Worm (Caenorhabditis elegans) whole organism, young adult: ENCODE results near the gene dop-6.

Experiments
- B0019.2 ChIP-seq: fragments of 200-800 bp; sonication (Bioruptor generic); conservative IDR thresholded peaks from 2 replicates; pipeline ENCODE4 v1.3.6; 2022; ENCODE audit warnings: missing genetic modification reagents, missing genetic modification characterization, missing compliant biosample characterization
- F10E7.11 ChIP-seq: sonication (generic microtip); optimal IDR thresholded peaks from 2 replicates; lab custom pipeline; 2017; ENCODE audit warnings: mild to moderate bottlenecking, missing genetic modification characterization, moderate library complexity, missing compliant biosample characterization
- F22D6.2 ChIP-seq: sonication (generic microtip); optimal IDR thresholded peaks from 2 replicates; lab custom pipeline; 2016; ENCODE audit warnings: mild to moderate bottlenecking, missing genetic modification characterization, missing compliant biosample characterization
- F33H1.4 ChIP-seq: fragments of 200-800 bp; sonication (Bioruptor generic); IDR thresholded peaks from 2 replicates; pipeline ENCODE4 v1.3.6; 2022; ENCODE audit warnings: missing genetic modification reagents, missing genetic modification characterization, missing compliant biosample characterization
- F55B11.4 ChIP-seq: sonication (generic microtip); optimal IDR thresholded peaks from 2 replicates; lab custom pipeline; 2016; ENCODE audit warnings: missing compliant biosample characterization, missing genetic modification characterization, borderline replicate concordance; ENCODE audit not compliant: insufficient read depth
- F57C9.4 ChIP-seq: sonication (generic microtip); optimal IDR thresholded peaks from 2 replicates; lab custom pipeline; 2017; ENCODE audit warnings: mild to moderate bottlenecking, missing genetic modification characterization, missing compliant biosample characterization
- K11D2.4 ChIP-seq: fragments of 200-800 bp; sonication (Bioruptor generic); IDR thresholded peaks from 2 replicates; pipeline ENCODE4 v1.3.6; 2022; ENCODE audit warnings: missing genetic modification reagents, missing genetic modification characterization, missing compliant biosample characterization
- T26A5.8 ChIP-seq: sonication (generic microtip); optimal IDR thresholded peaks from 2 replicates; lab custom pipeline; 2016; ENCODE audit warnings: missing genetic modification characterization, missing compliant biosample characterization
- attf-3 ChIP-seq: fragments of 200-800 bp; sonication (Bioruptor generic); conservative IDR thresholded peaks from 2 replicates; pipeline ENCODE4 v1.3.6; 2022; ENCODE audit warnings: missing genetic modification reagents, missing genetic modification characterization, missing compliant biosample characterization
- cebp-1 ChIP-seq, 2 experiments: fragments of 200-800 bp in 1 of 2; sonication (Bioruptor generic) in 1 of 2; sonication (generic microtip) in 1 of 2; IDR thresholded peaks in 1 of 2; optimal IDR thresholded peaks in 1 of 2; 2 replicates each; pipeline versions ENCODE4 v1.3.6 to Lab custom; 2017 to 2022; ENCODE audit warnings: missing compliant biosample characterization in 2 of 2, missing genetic modification characterization in 2 of 2, mild to moderate bottlenecking in 1 of 2, missing genetic modification reagents in 1 of 2, moderate library complexity in 1 of 2
- cebp-2 ChIP-seq: fragments of 200-800 bp; sonication (Bioruptor generic); IDR thresholded peaks from 2 replicates; pipeline ENCODE4 v1.3.6; 2022; ENCODE audit warnings: missing genetic modification characterization, missing compliant biosample characterization
- dpl-1 ChIP-seq: fragments of 150-350 bp; optimal IDR thresholded peaks from 2 replicates; lab custom pipeline; 2014; ENCODE audit warnings: missing biosample characterization, missing genetic modification reagents, missing genetic modification characterization
- egl-44 ChIP-seq: fragments of 200-800 bp; sonication (Bioruptor generic); IDR thresholded peaks from 2 replicates; pipeline ENCODE4 v1.3.6; 2022; ENCODE audit warnings: missing genetic modification reagents, missing genetic modification characterization, missing compliant biosample characterization
- egrh-3 ChIP-seq: fragments of 200-800 bp; sonication (Bioruptor generic); IDR thresholded peaks from 2 replicates; pipeline ENCODE4 v1.3.6; 2022; ENCODE audit warnings: missing genetic modification reagents, missing genetic modification characterization, missing compliant biosample characterization
- fkh-3 ChIP-seq: sonication (generic microtip); optimal IDR thresholded peaks from 2 replicates; lab custom pipeline; 2016; ENCODE audit warnings: mild to moderate bottlenecking, missing genetic modification characterization, missing compliant biosample characterization
- gei-17 ChIP-seq: fragments of 200-800 bp; sonication (Bioruptor generic); optimal IDR thresholded peaks from 2 replicates; lab custom pipeline; 2018; ENCODE audit warnings: mild to moderate bottlenecking, missing genetic modification characterization, missing compliant biosample characterization
- him-1 ChIP-seq: sonication (generic microtip); optimal IDR thresholded peaks from 2 replicates; lab custom pipeline; 2016; ENCODE audit warnings: missing genotype, missing genetic modification reagents, missing genetic modification characterization, missing compliant biosample characterization
- hmg-1.2 ChIP-seq: fragments of 200-800 bp; sonication (Bioruptor generic); IDR thresholded peaks from 2 replicates; pipeline ENCODE4 v1.3.6; 2022; ENCODE audit warnings: missing genetic modification reagents, missing genetic modification characterization, missing compliant biosample characterization
- let-607 ChIP-seq, 2 experiments: fragments of 200-800 bp in 1 of 2; sonication (Bioruptor generic) in 1 of 2; sonication (generic microtip) in 1 of 2; optimal IDR thresholded peaks; 2 replicates each; lab custom pipeline; 2016 to 2018; ENCODE audit warnings: mild to moderate bottlenecking in 2 of 2, missing compliant biosample characterization in 2 of 2, missing genetic modification characterization in 2 of 2, moderate library complexity in 2 of 2, missing genotype in 1 of 2
- lin-40 ChIP-seq: sonication (generic microtip); optimal IDR thresholded peaks from 2 replicates; lab custom pipeline; 2016; ENCODE audit warnings: missing genetic modification characterization, mild to moderate bottlenecking, missing compliant biosample characterization, missing genotype, missing genetic modification reagents
- lsl-1 ChIP-seq: fragments of 200-800 bp; sonication (Bioruptor generic); optimal IDR thresholded peaks from 2 replicates; lab custom pipeline; 2018; ENCODE audit warnings: mild to moderate bottlenecking, missing genetic modification characterization, moderate library complexity, missing compliant biosample characterization
- lsy-27 ChIP-seq: sonication (generic microtip); optimal IDR thresholded peaks from 2 replicates; lab custom pipeline; 2017; ENCODE audit warnings: missing genetic modification characterization, mild to moderate bottlenecking, missing compliant biosample characterization, antibody characterized with exemption, missing genotype, borderline replicate concordance; ENCODE audit not compliant: insufficient read depth
- mcd-1 ChIP-seq: fragments of 200-800 bp; sonication (Bioruptor generic); IDR thresholded peaks from 2 replicates; pipeline ENCODE4 v1.3.6; 2022; ENCODE audit warnings: missing genetic modification reagents, missing genetic modification characterization, missing compliant biosample characterization
- mel-28 ChIP-seq: sonication (generic microtip); optimal IDR thresholded peaks from 2 replicates; lab custom pipeline; 2016; ENCODE audit warnings: borderline replicate concordance, mild to moderate bottlenecking, missing genetic modification characterization, missing compliant biosample characterization
- mes-4 ChIP-seq: sonication (generic microtip); optimal IDR thresholded peaks from 2 replicates; lab custom pipeline; 2016; ENCODE audit warnings: missing genotype, missing genetic modification characterization, missing compliant biosample characterization
- nhr-27 ChIP-seq: fragments of 200-800 bp; sonication (Bioruptor generic); optimal IDR thresholded peaks from 2 replicates; lab custom pipeline; 2018; ENCODE audit warnings: mild to moderate bottlenecking, missing genetic modification characterization, moderate library complexity, missing compliant biosample characterization
- nhr-80 ChIP-seq: sonication (generic microtip); optimal IDR thresholded peaks from 2 replicates; lab custom pipeline; 2016; ENCODE audit warnings: missing genetic modification characterization, missing compliant biosample characterization
- sdz-38 ChIP-seq: sonication (generic microtip); optimal IDR thresholded peaks from 2 replicates; lab custom pipeline; 2016; ENCODE audit warnings: missing genotype, missing genetic modification characterization, missing compliant biosample characterization
- snpc-1.1 ChIP-seq: sonication (generic microtip); optimal IDR thresholded peaks from 2 replicates; lab custom pipeline; 2017; ENCODE audit warnings: missing genetic modification characterization, mild to moderate bottlenecking, missing compliant biosample characterization, antibody characterized with exemption, moderate library complexity, missing genotype, missing genetic modification reagents; ENCODE audit not compliant: insufficient read depth
- tbx-9 ChIP-seq: sonication (generic microtip); optimal IDR thresholded peaks from 2 replicates; lab custom pipeline; 2016; ENCODE audit warnings: borderline replicate concordance, missing genetic modification characterization, inconsistent platforms, missing compliant biosample characterization
- tlf-1 ChIP-seq: fragments of 200-800 bp; sonication (Bioruptor generic); optimal IDR thresholded peaks from 2 replicates; lab custom pipeline; 2018; ENCODE audit warnings: mild to moderate bottlenecking, missing genetic modification characterization, missing compliant biosample characterization
- ztf-18 ChIP-seq: sonication (generic microtip); optimal IDR thresholded peaks from 2 replicates; lab custom pipeline; 2016; ENCODE audit warnings: missing genotype, mild to moderate bottlenecking, missing genetic modification characterization, missing compliant biosample characterization
- ztf-22 ChIP-seq: fragments of 200-800 bp; sonication (Bioruptor generic); optimal IDR thresholded peaks from 2 replicates; lab custom pipeline; 2018; ENCODE audit warnings: mild to moderate bottlenecking, missing genetic modification characterization, moderate library complexity, missing compliant biosample characterization
- ztf-25 ChIP-seq: fragments of 200-800 bp; sonication (Bioruptor generic); IDR thresholded peaks from 2 replicates; pipeline ENCODE4 v1.3.6; 2022; ENCODE audit warnings: missing genetic modification reagents, missing genetic modification characterization, missing compliant biosample characterization
- ztf-28 ChIP-seq: fragments of 200-800 bp; sonication (Bioruptor generic); IDR thresholded peaks from 2 replicates; pipeline ENCODE4 v1.3.6; 2022; ENCODE audit warnings: missing genetic modification reagents, missing genetic modification characterization, missing compliant biosample characterization

The dop-6 gene

DNA sequence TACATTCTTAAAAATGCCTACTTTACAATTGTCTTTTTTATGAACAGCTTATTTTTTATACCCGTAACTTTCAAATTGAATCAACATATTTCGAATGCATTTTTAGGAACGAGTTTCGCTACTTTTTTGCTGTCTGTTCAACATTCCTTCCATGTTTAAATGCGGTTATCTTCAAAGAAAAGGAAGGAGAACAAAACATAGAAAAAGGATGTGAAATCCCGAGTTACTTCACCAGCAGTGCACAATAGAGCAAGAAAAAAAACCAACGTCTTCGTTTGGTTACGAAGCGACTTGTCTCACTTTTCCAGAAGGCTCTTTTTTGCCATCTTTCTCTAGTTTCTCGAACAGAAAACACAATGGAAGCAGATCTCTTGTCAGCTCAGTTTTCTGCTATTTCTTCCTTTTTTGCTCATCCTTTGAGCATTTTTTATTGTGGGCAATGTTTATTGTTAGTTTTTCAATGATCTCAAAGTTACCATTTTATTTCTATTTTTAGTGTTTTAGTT lies 34.9 kb upstream of the dop-6 start, which contains the start of gene cka-2 (continued):
- TF ChIP-seq sdz-38 (tag; lab: Kevin White, UChicago) (no peak), mel-28 (no peak), dpl-1 (no peak), B0019.2 (GFP tag; lab: Robert Waterston, UW) (no peak), lin-40 (tag; lab: Kevin White, UChicago) (no peak)

- TF ChIP-seq fkh-3 (tag; lab: Kevin White, UChicago) (no peak), hmg-1.2 (GFP tag; lab: Robert Waterston, UW) (no peak), tbx-9 (tag; lab: Kevin White, UChicago) (no peak), ztf-25 (no peak), F22D6.2 (tag; lab: Kevin White, UChicago) (no peak), gei-17 (no peak), K11D2.4 (GFP tag; lab: Robert Waterston, UW) (no peak), ztf-18 (tag; lab: Kevin White, UChicago) (no peak), cebp-2 (GFP tag; lab: Robert Waterston, UW) (no peak), F55B11.4 (tag; lab: Kevin White, UChicago) (no peak), mcd-1 (GFP tag; lab: Robert Waterston, UW) (no peak), snpc-1.1 (tag; lab: Kevin White, UChicago) (no peak), lsl-1 (GFP tag; lab: Kevin White, UChicago) (no peak), lsy-27 (no peak)
Observed at ce11 chrX:4289805-4290204, 30.9 kb upstream of the dop-6 start.

DNA sequence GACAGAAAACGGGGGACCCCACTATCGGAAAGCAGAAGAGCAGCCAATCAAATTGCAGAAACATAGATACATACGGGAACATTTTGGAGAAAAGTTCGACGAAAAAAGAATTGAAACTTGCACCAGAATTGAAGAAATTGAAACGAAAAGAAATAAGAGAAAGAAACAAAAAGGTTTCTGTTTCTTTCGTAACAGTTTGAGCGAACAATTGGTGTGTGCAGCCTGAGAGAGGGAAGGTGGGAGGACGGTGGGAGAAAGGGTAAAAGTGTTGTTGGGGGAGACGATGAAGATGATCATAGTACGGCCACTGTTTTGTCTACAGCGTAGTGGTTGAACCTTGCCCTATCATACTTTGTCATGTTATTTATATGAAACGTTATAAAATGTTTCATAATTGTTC lies 25.7 kb upstream of the dop-6 start:
- peak; percentile 31; the same call in 1 of the 2 replicates for TF ChIP-seq egrh-3 (GFP tag; lab: Robert Waterston, UW)
- no peak for TF ChIP-seq F33H1.4
- TF ChIP-seq ztf-28 (GFP tag; lab: Robert Waterston, UW) = no peak
- TF ChIP-seq cebp-1 (GFP tag; IDR thresholded peaks at IDR 0.05; lab: Robert Waterston, UW) = peak; percentile 38; the same call in 1 of the 2 replicates
- TF ChIP-seq cebp-1 (tag; optimal IDR thresholded peaks at IDR 0.05; lab: Kevin White, UChicago) = peak; percentile 84
- TF ChIP-seq attf-3 (GFP tag; lab: Robert Waterston, UW) = no peak
- no peak for TF ChIP-seq F57C9.4 (tag; lab: Kevin White, UChicago)
- peak; percentile 26 for TF ChIP-seq nhr-80 (tag; lab: Kevin White, UChicago)
- no peak for TF ChIP-seq mes-4

- TF ChIP-seq sdz-38 (tag; lab: Kevin White, UChicago) (no peak), T26A5.8 (tag; lab: Kevin White, UChicago) (no peak), egl-44 (GFP tag; lab: Robert Waterston, UW) (no peak), tlf-1 (no peak), nhr-27 (no peak), let-607 (tag; optimal IDR thresholded peaks at IDR 0.05; lab: Kevin White, UChicago) (no peak), nhr-80 (tag; lab: Kevin White, UChicago) (no peak), F10E7.11 (tag; lab: Kevin White, UChicago) (no peak), ztf-22 (GFP tag; lab: Kevin White, UChicago) (no peak), B0019.2 (GFP tag; lab: Robert Waterston, UW) (no peak), him-1 (no peak), cebp-2 (GFP tag; lab: Robert Waterston, UW) (no peak)
Observed at ce11 chrX:4295917-4296316, 24.7 kb upstream of the dop-6 start.
